Fruit fly (Drosophila melanogaster) whole organism, embryonic: ENCODE data around the gene klg.

Experiments used
- Awh ChIP-seq: fragments of 200-800 bp; sonication (Bioruptor generic); IDR thresholded peaks from 2 replicates; pipeline ENCODE4, ENCODE4 v1.3.6; 2022; ENCODE audit warnings: missing biosample characterization, missing genetic modification characterization
- CG11247 ChIP-seq: fragments of 200-800 bp; sonication (Bioruptor generic); IDR thresholded peaks from 2 replicates; pipeline ENCODE4 v1.3.6; 2022; ENCODE audit warnings: missing biosample characterization, missing genetic modification characterization
- CG11504 ChIP-seq: fragments of 200-800 bp; sonication (Bioruptor generic); optimal IDR thresholded peaks from 3 replicates; lab custom pipeline; 2019; ENCODE audit warnings: missing biosample characterization, mild to moderate bottlenecking, missing genetic modification characterization, moderate library complexity
- CG11560 ChIP-seq: fragments of 200-800 bp; sonication (Bioruptor generic); IDR thresholded peaks from 3 replicates; pipeline ENCODE4 v1.3.6; 2022; ENCODE audit warnings: missing biosample characterization, missing genetic modification characterization
- CG1233 ChIP-seq: fragments of 200-800 bp; sonication (Bioruptor generic); optimal IDR thresholded peaks from 4 replicates; lab custom pipeline; 2018; ENCODE audit warnings: missing biosample characterization, mild to moderate bottlenecking, missing genetic modification characterization
- CG12769 ChIP-seq: fragments of 200-800 bp; sonication (Bioruptor generic); optimal IDR thresholded peaks from 2 replicates; lab custom pipeline; 2019; ENCODE audit warnings: missing biosample characterization, mild to moderate bottlenecking, missing genetic modification characterization, moderate library complexity
- CG15073 ChIP-seq: fragments of 200-800 bp; sonication (Bioruptor generic); optimal IDR thresholded peaks from 2 replicates; lab custom pipeline; 2016; ENCODE audit warnings: missing biosample characterization, missing genetic modification characterization
- CG15514 ChIP-seq: fragments of 200-800 bp; sonication (Bioruptor generic); optimal IDR thresholded peaks from 3 replicates; lab custom pipeline; 2017; ENCODE audit warnings: missing biosample characterization, missing genetic modification characterization, mild to moderate bottlenecking, moderate library complexity, missing genetic modification reagents
- CG1602 ChIP-seq: fragments of 200-800 bp; sonication (Bioruptor generic); optimal IDR thresholded peaks from 3 replicates; lab custom pipeline; 2016; ENCODE audit warnings: missing biosample characterization, missing genetic modification characterization
- CG1647 ChIP-seq: fragments of 200-800 bp; sonication (Bioruptor generic); optimal IDR thresholded peaks from 3 replicates; lab custom pipeline; 2016; ENCODE audit warnings: missing biosample characterization, missing genetic modification characterization
- CG16815 ChIP-seq: fragments of 200-800 bp; sonication (Bioruptor generic); optimal IDR thresholded peaks from 3 replicates; lab custom pipeline; 2017; ENCODE audit warnings: missing biosample characterization, mild to moderate bottlenecking, missing genetic modification characterization
- CG17385 ChIP-seq: fragments of 200-800 bp; sonication (Bioruptor generic); optimal IDR thresholded peaks from 3 replicates; lab custom pipeline; 2018; ENCODE audit warnings: missing biosample characterization, mild to moderate bottlenecking, missing genetic modification characterization
- CG2120 ChIP-seq: fragments of 200-800 bp; sonication (Bioruptor generic); optimal IDR thresholded peaks from 3 replicates; lab custom pipeline; 2016; ENCODE audit warnings: missing biosample characterization, missing genetic modification characterization
- CG3995 ChIP-seq: fragments of 200-800 bp; sonication (Bioruptor generic); optimal IDR thresholded peaks from 3 replicates; lab custom pipeline; 2016; ENCODE audit warnings: missing biosample characterization, missing genetic modification characterization
- CG4328 ChIP-seq: fragments of 200-800 bp; sonication (Bioruptor generic); optimal IDR thresholded peaks from 3 replicates; lab custom pipeline; 2017; ENCODE audit warnings: missing biosample characterization, missing genetic modification reagents, missing genetic modification characterization
- CG5245 ChIP-seq: fragments of 200-800 bp; sonication (Bioruptor generic); optimal IDR thresholded peaks from 3 replicates; lab custom pipeline; 2016; ENCODE audit warnings: missing biosample characterization, missing genetic modification characterization
- CG6813 ChIP-seq: fragments of 200-800 bp; sonication (Bioruptor generic); optimal IDR thresholded peaks from 2 replicates; lab custom pipeline; 2017; ENCODE audit warnings: missing biosample characterization, missing genetic modification characterization, mild to moderate bottlenecking, moderate library complexity, missing genetic modification reagents
- CG7786 ChIP-seq: fragments of 200-800 bp; sonication (Bioruptor generic); optimal IDR thresholded peaks from 2 replicates; lab custom pipeline; 2016; ENCODE audit warnings: missing biosample characterization, missing genetic modification characterization
- CG7928 ChIP-seq: fragments of 200-800 bp; sonication (Bioruptor generic); optimal IDR thresholded peaks from 2 replicates; lab custom pipeline; 2017; ENCODE audit warnings: missing biosample characterization, mild to moderate bottlenecking, missing genetic modification characterization
- CG8281 ChIP-seq: fragments of 200-800 bp; sonication (Bioruptor generic); optimal IDR thresholded peaks from 2 replicates; lab custom pipeline; 2018; ENCODE audit warnings: missing biosample characterization, mild to moderate bottlenecking, missing genetic modification characterization, moderate library complexity
- CG8290 ChIP-seq, 3 experiments: fragments of 200-800 bp; sonication (Bioruptor generic); optimal IDR thresholded peaks; 2 replicates each; lab custom pipeline; 2016 to 2019; ENCODE audit warnings: missing biosample characterization in 3 of 3, missing genetic modification characterization in 3 of 3, mild to moderate bottlenecking in 2 of 3, moderate library complexity in 1 of 3
- CG8478 ChIP-seq: fragments of >200 bp; optimal IDR thresholded peaks from 2 replicates; lab custom pipeline; 2018
- CG8944 ChIP-seq: fragments of 200-800 bp; sonication (Bioruptor generic); optimal IDR thresholded peaks from 3 replicates; lab custom pipeline; 2016; ENCODE audit warnings: missing biosample characterization, missing genetic modification characterization
- CrebB ChIP-seq: fragments of 200-800 bp; sonication (Bioruptor generic); optimal IDR thresholded peaks from 3 replicates; lab custom pipeline; 2018; ENCODE audit warnings: missing biosample characterization, mild to moderate bottlenecking, missing genetic modification characterization
- Deaf1 ChIP-seq: fragments of 200-800 bp; optimal IDR thresholded peaks from 3 replicates; lab custom pipeline; 2019; ENCODE audit warnings: missing biosample characterization, mild to moderate bottlenecking, missing genetic modification characterization, moderate library complexity
- ERR ChIP-seq: fragments of 200-800 bp; sonication (Bioruptor generic); optimal IDR thresholded peaks from 2 replicates; lab custom pipeline; 2016; ENCODE audit warnings: missing biosample characterization, missing genetic modification characterization
- Elba2 ChIP-seq: fragments of 200-800 bp; sonication (Bioruptor generic); optimal IDR thresholded peaks from 3 replicates; lab custom pipeline; 2016; ENCODE audit warnings: missing biosample characterization, missing genetic modification characterization
- Gug ChIP-seq: fragments of 200-800 bp; sonication (Bioruptor generic); IDR thresholded peaks from 4 replicates; pipeline ENCODE4 v1.3.6; 2022; ENCODE audit warnings: missing biosample characterization, missing genetic modification characterization
- Hr3 ChIP-seq: fragments of 200-800 bp; sonication (Bioruptor generic); optimal IDR thresholded peaks from 3 replicates; lab custom pipeline; 2016; ENCODE audit warnings: missing biosample characterization, missing genetic modification characterization
- Lhr ChIP-seq: fragments of 200-800 bp; sonication (Bioruptor generic); optimal IDR thresholded peaks from 3 replicates; lab custom pipeline; 2017; ENCODE audit warnings: mild to moderate bottlenecking, missing biosample characterization, missing genetic modification reagents, missing genetic modification characterization
- MESR4 ChIP-seq: fragments of 200-800 bp; sonication (Bioruptor generic); optimal IDR thresholded peaks from 2 replicates; lab custom pipeline; 2018; ENCODE audit warnings: missing biosample characterization, mild to moderate bottlenecking, missing genetic modification characterization, moderate library complexity
- NC2α ChIP-seq: fragments of 200-800 bp; sonication (Bioruptor generic); optimal IDR thresholded peaks from 2 replicates; lab custom pipeline; 2016; ENCODE audit warnings: missing biosample characterization, missing genetic modification characterization
- Pdp1 ChIP-seq, 2 experiments: fragments of 200-800 bp; sonication (Bioruptor generic); optimal IDR thresholded peaks; 3 replicates each; lab custom pipeline; 2016; ENCODE audit warnings: missing biosample characterization in 2 of 2, missing genetic modification characterization in 2 of 2, mild to moderate bottlenecking in 1 of 2, moderate library complexity in 1 of 2
- Ptx1 ChIP-seq: fragments of 200-800 bp; sonication (Bioruptor generic); IDR thresholded peaks from 2 replicates; pipeline ENCODE4 v1.3.6; 2022; ENCODE audit warnings: missing biosample characterization, missing genetic modification characterization
- Side ChIP-seq: fragments of 200-800 bp; sonication (Bioruptor generic); optimal IDR thresholded peaks from 2 replicates; lab custom pipeline; 2016; ENCODE audit warnings: missing biosample characterization, missing genetic modification characterization
- Xrp1 ChIP-seq: fragments of 200-800 bp; sonication (Bioruptor generic); IDR thresholded peaks from 2 replicates; pipeline ENCODE4 v1.3.6; 2022; ENCODE audit warnings: missing biosample characterization, missing genetic modification characterization
- cwo ChIP-seq: fragments of 200-800 bp; sonication (Bioruptor generic); optimal IDR thresholded peaks from 3 replicates; lab custom pipeline; 2017; ENCODE audit warnings: missing biosample characterization, missing genetic modification characterization, mild to moderate bottlenecking, moderate library complexity, missing genetic modification reagents
- dimm ChIP-seq: fragments of 200-800 bp; sonication (Bioruptor generic); IDR thresholded peaks from 2 replicates; pipeline ENCODE4 v1.3.6; 2022; ENCODE audit warnings: missing biosample characterization, missing genetic modification characterization
- esg ChIP-seq: fragments of 200-800 bp; sonication (Bioruptor generic); conservative IDR thresholded peaks from 2 replicates; pipeline ENCODE4 v1.3.6; 2022; ENCODE audit warnings: missing biosample characterization, missing genetic modification characterization
- gcm2 ChIP-seq: fragments of 200-800 bp; sonication (Bioruptor generic); optimal IDR thresholded peaks from 2 replicates; lab custom pipeline; 2016; ENCODE audit warnings: missing biosample characterization, missing genetic modification characterization
- gt ChIP-seq: fragments of 200-800 bp; sonication (Bioruptor generic); IDR thresholded peaks from 2 replicates; pipeline ENCODE4 v1.3.6; 2022; ENCODE audit warnings: missing biosample characterization, missing genetic modification characterization
- insv ChIP-seq, 2 experiments: fragments of 200-800 bp; sonication (Bioruptor generic); optimal IDR thresholded peaks; 3 replicates each; lab custom pipeline; 2016 to 2018; ENCODE audit warnings: missing biosample characterization in 2 of 2, missing genetic modification characterization in 2 of 2
- kni ChIP-seq: fragments of 200-800 bp; sonication (Bioruptor generic); optimal IDR thresholded peaks from 3 replicates; lab custom pipeline; 2017; ENCODE audit warnings: mild to moderate bottlenecking, missing biosample characterization, missing genetic modification reagents, missing genetic modification characterization
- lov ChIP-seq, 2 experiments: fragments of 200-800 bp in 1 of 2; fragments of >200 bp in 1 of 2; sonication (Bioruptor generic) in 1 of 2; IDR thresholded peaks in 1 of 2; optimal IDR thresholded peaks in 1 of 2; 2 replicates in 1 of 2; 3 replicates in 1 of 2; pipeline versions ENCODE4 v1.3.6 to Lab custom; 2017 to 2022; ENCODE audit warnings: missing biosample characterization in 1 of 2, missing genetic modification characterization in 1 of 2
- pb ChIP-seq: fragments of 200-800 bp; sonication (Bioruptor generic); optimal IDR thresholded peaks from 3 replicates; lab custom pipeline; 2016; ENCODE audit warnings: missing biosample characterization, missing genetic modification characterization
- prd ChIP-seq, 3 experiments: fragments of >200 bp in 2 of 3; fragments of 200-800 bp in 1 of 3; sonication (Bioruptor generic) in 1 of 3; optimal IDR thresholded peaks in 2 of 3; IDR thresholded peaks in 1 of 3; 2 replicates in 2 of 3; 3 replicates in 1 of 3; pipeline versions ENCODE4 v1.3.6 to Lab custom; 2017 to 2022; ENCODE audit warnings: missing biosample characterization in 1 of 3, missing genetic modification characterization in 1 of 3
- repo ChIP-seq: fragments of 200-800 bp; sonication (Bioruptor generic); optimal IDR thresholded peaks from 2 replicates; lab custom pipeline; 2016; ENCODE audit warnings: missing biosample characterization, missing genetic modification characterization
- ro ChIP-seq: fragments of 200-800 bp; sonication (Bioruptor generic); IDR thresholded peaks from 2 replicates; pipeline ENCODE4 v1.3.6; 2022; ENCODE audit warnings: missing biosample characterization, missing genetic modification characterization
- row ChIP-seq: fragments of 200-800 bp; sonication (Bioruptor generic); IDR thresholded peaks from 3 replicates; pipeline ENCODE4 v1.3.6; 2022; ENCODE audit warnings: missing biosample characterization, missing genetic modification characterization
- sd ChIP-seq: fragments of 200-800 bp; sonication (Bioruptor generic); optimal IDR thresholded peaks from 3 replicates; lab custom pipeline; 2018; ENCODE audit warnings: missing biosample characterization, mild to moderate bottlenecking, missing genetic modification characterization, moderate library complexity

The klg gene

dm6 chr3R:22861982-22862381, 37.1 kb upstream of the klg start (continued):
- no peak; the same call in 1 of the 2 replicates for TF ChIP-seq ro (GFP tag; lab: Robert Waterston, UW)
- TF ChIP-seq CG8478 (lab: Kevin White, UChicago), result no peak
- peak; percentile 43; the same call in 3 of the 4 replicates for TF ChIP-seq Gug (GFP tag; lab: Robert Waterston, UW)
- no peak for TF ChIP-seq insv (GFP tag; optimal IDR thresholded peaks at IDR 0.05; lab: Kevin White, UChicago)
- TF ChIP-seq Ptx1 (GFP tag; lab: Robert Waterston, UW), result peak; percentile 65
- peak; percentile 67 for TF ChIP-seq CG17385 (GFP tag; lab: Kevin White, UChicago)
- no peak for TF ChIP-seq CG7928 (GFP tag; lab: Kevin White, UChicago)
- no peak for TF ChIP-seq CG11560
- TF ChIP-seq Awh (GFP tag; lab: Robert Waterston, UW), result peak; percentile 40; the same call in 1 of the 2 replicates
- peak; percentile 20 for TF ChIP-seq CrebB
- TF ChIP-seq repo, result no peak
- no peak for TF ChIP-seq lov (optimal IDR thresholded peaks at IDR 0.05; lab: Kevin White, UChicago)
- TF ChIP-seq lov (GFP tag; IDR thresholded peaks at IDR 0.05; lab: Robert Waterston, UW), result no peak
- no peak for TF ChIP-seq prd (optimal IDR thresholded peaks at IDR 0.05; lab: Kevin White, UChicago)
- TF ChIP-seq prd (GFP tag; IDR thresholded peaks at IDR 0.05; lab: Robert Waterston, UW), result peak; percentile 67
- TF ChIP-seq CG11504 (tag; lab: Kevin White, UChicago), result peak; percentile 73
- TF ChIP-seq NC2α (GFP tag; lab: Kevin White, UChicago), result no peak
- TF ChIP-seq CG1602 (GFP tag; lab: Kevin White, UChicago), result no peak
- TF ChIP-seq row, result peak; percentile 69; the same call in 2 of the 3 replicates
- no peak for TF ChIP-seq CG8290 (GFP tag; optimal IDR thresholded peaks at IDR 0.05; lab: Kevin White, UChicago)
- TF ChIP-seq CG8290 (tag; optimal IDR thresholded peaks at IDR 0.05; lab: Kevin White, UChicago), result peak in 1 of 2 experiments; percentile 67
- TF ChIP-seq CG1647 (GFP tag; lab: Kevin White, UChicago), result no peak
- no peak for TF ChIP-seq Side (GFP tag; lab: Kevin White, UChicago)
- TF ChIP-seq sd (tag; lab: Kevin White, UChicago), result no peak
- TF ChIP-seq Pdp1 (GFP tag; optimal IDR thresholded peaks at IDR 0.05; lab: Kevin White, UChicago), result peak in 1 of 2 experiments; percentile 2
- TF ChIP-seq CG7786 (GFP tag; lab: Kevin White, UChicago), result peak; percentile 51
- TF ChIP-seq pb (GFP tag; lab: Kevin White, UChicago), result peak; percentile 25
- TF ChIP-seq Elba2 (GFP tag; lab: Kevin White, UChicago), result no peak
- peak; percentile 49 for TF ChIP-seq cwo (GFP tag; lab: Kevin White, UChicago)
- TF ChIP-seq MESR4 (GFP tag; lab: Kevin White, UChicago), result no peak
- TF ChIP-seq gt, result no peak
- TF ChIP-seq CG3995, result no peak
- peak; percentile 65; the same call in 1 of the 2 replicates for TF ChIP-seq Xrp1 (GFP tag; lab: Robert Waterston, UW)
- no peak for TF ChIP-seq gcm2 (GFP tag; lab: Kevin White, UChicago)
- TF ChIP-seq CG8944 (GFP tag; lab: Kevin White, UChicago), result no peak
- no peak for TF ChIP-seq CG11247 (GFP tag; lab: Robert Waterston, UW)
- TF ChIP-seq CG6813, result peak; percentile 35
- no peak for TF ChIP-seq Lhr (GFP tag; lab: Kevin White, UChicago)
- TF ChIP-seq CG1233, result peak; percentile 21
- peak; percentile 22 for TF ChIP-seq Hr3 (GFP tag; lab: Kevin White, UChicago)
- TF ChIP-seq Deaf1 (tag; lab: Kevin White, UChicago), result peak; percentile 52
- TF ChIP-seq esg (GFP tag; lab: Robert Waterston, UW), result peak; percentile 41; the same call in 1 of the 2 replicates
- TF ChIP-seq ERR (GFP tag; lab: Kevin White, UChicago), result no peak
- TF ChIP-seq CG15514 (GFP tag; lab: Kevin White, UChicago), result peak; percentile 36
- peak; percentile 38; the same call in 1 of the 2 replicates for TF ChIP-seq dimm (GFP tag; lab: Robert Waterston, UW)
- no peak for TF ChIP-seq CG15073 (GFP tag; lab: Kevin White, UChicago)
- peak; percentile 22 for TF ChIP-seq CG4328 (GFP tag; lab: Kevin White, UChicago)
- TF ChIP-seq CG8281 (tag; lab: Kevin White, UChicago), result no peak
- peak; percentile 5 for TF ChIP-seq CG16815
- no peak for TF ChIP-seq kni
- TF ChIP-seq CG5245 (GFP tag; lab: Kevin White, UChicago), result no peak
- TF ChIP-seq CG12769 (tag; lab: Kevin White, UChicago), result no peak
- TF ChIP-seq CG2120, result peak; percentile 65
